Worm (Caenorhabditis elegans) whole organism, early embryonic: ENCODE measurements around the gene phat-6.

ENCODE experiments used
- B0310.2 ChIP-seq: sonication (generic microtip); optimal IDR thresholded peaks from 2 replicates; lab custom pipeline; 2016; ENCODE audit warnings: mild to moderate bottlenecking, missing genetic modification characterization, missing compliant biosample characterization
- F13C5.2 ChIP-seq: sonication (generic microtip); optimal IDR thresholded peaks from 2 replicates; lab custom pipeline; 2017; ENCODE audit warnings: mild to moderate bottlenecking, missing genetic modification characterization, inconsistent platforms, missing compliant biosample characterization
- aly-1 ChIP-seq: sonication (generic microtip); optimal IDR thresholded peaks from 2 replicates; lab custom pipeline; 2016; ENCODE audit warnings: missing genetic modification characterization, missing compliant biosample characterization
- ama-1 ChIP-seq: fragments of 150-350 bp; optimal IDR thresholded peaks from 2 replicates; lab custom pipeline; 2014
- ceh-13 ChIP-seq: fragments of 200-800 bp; sonication (Bioruptor generic); optimal IDR thresholded peaks from 2 replicates; lab custom pipeline; 2018; ENCODE audit warnings: mild to moderate bottlenecking, missing genetic modification characterization, missing compliant biosample characterization
- ceh-36 ChIP-seq: sonication (generic microtip); optimal IDR thresholded peaks from 2 replicates; lab custom pipeline; 2016; ENCODE audit warnings: missing genetic modification characterization, inconsistent platforms, missing compliant biosample characterization
- ets-7 ChIP-seq: sonication (generic microtip); optimal IDR thresholded peaks from 2 replicates; lab custom pipeline; 2016; ENCODE audit warnings: missing genotype, missing genetic modification characterization, missing compliant biosample characterization
- flt-1 ChIP-seq: fragments of 200-800 bp; sonication (Bioruptor generic); IDR thresholded peaks from 2 replicates; pipeline ENCODE4 v1.3.6; 2022; ENCODE audit warnings: missing genetic modification characterization, missing compliant biosample characterization
- hmbx-1 ChIP-seq: sonication (generic microtip); optimal IDR thresholded peaks from 2 replicates; lab custom pipeline; 2016; ENCODE audit warnings: mild to moderate bottlenecking, missing genetic modification characterization, missing compliant biosample characterization
- hmg-4 ChIP-seq: fragments of 200-800 bp; sonication (Bioruptor generic); optimal IDR thresholded peaks from 2 replicates; lab custom pipeline; 2018; ENCODE audit warnings: mild to moderate bottlenecking, missing genetic modification characterization, missing compliant biosample characterization
- hnd-1 ChIP-seq: sonication (generic microtip); optimal IDR thresholded peaks from 2 replicates; lab custom pipeline; 2016; ENCODE audit warnings: missing genetic modification characterization, missing compliant biosample characterization
- pes-1 ChIP-seq: fragments of 200-800 bp; sonication (Bioruptor generic); IDR thresholded peaks from 2 replicates; pipeline ENCODE4 v1.3.6; 2022; ENCODE audit warnings: missing genetic modification reagents, missing genetic modification characterization, missing compliant biosample characterization
- scrt-1 ChIP-seq: fragments of 200-800 bp; sonication (Bioruptor generic); IDR thresholded peaks from 2 replicates; pipeline ENCODE4 v1.3.6; 2022; ENCODE audit warnings: missing genetic modification characterization, missing compliant biosample characterization
- sea-1 ChIP-seq: fragments of 200-800 bp; sonication (Bioruptor generic); conservative IDR thresholded peaks from 2 replicates; pipeline ENCODE4 v1.3.6; 2022; ENCODE audit warnings: missing genetic modification characterization, missing compliant biosample characterization
- tbx-11 ChIP-seq: fragments of 200-800 bp; sonication (Bioruptor generic); IDR thresholded peaks from 2 replicates; pipeline ENCODE4 v1.3.6; 2022; ENCODE audit warnings: missing genetic modification characterization, missing compliant biosample characterization
- tbx-37 ChIP-seq: fragments of 200-800 bp; sonication (Bioruptor generic); conservative IDR thresholded peaks from 2 replicates; pipeline ENCODE4 v1.3.6; 2022; ENCODE audit warnings: missing genetic modification reagents, missing genetic modification characterization, missing compliant biosample characterization
- tra-4 ChIP-seq: sonication (generic microtip); optimal IDR thresholded peaks from 2 replicates; lab custom pipeline; 2017; ENCODE audit warnings: missing genetic modification characterization, missing compliant biosample characterization

The phat-6 gene

ce11 chrX:15173303-15173904 is 20.8 kb downstream of the phat-6 start, which contains the start of gene ucr-2.2:
Gene ucr-2.2, plus strand, starts transcription at chrX:15173904.
- TF ChIP-seq B0310.2 (tag; lab: Kevin White, UChicago) (no peak), ama-1 (no peak), tbx-11 (GFP tag; lab: Robert Waterston, UW) (0 out of 2 replicates have a peak, but pooled peaks have one; percentile 40), sea-1 (GFP tag; lab: Robert Waterston, UW) (no peak), flt-1 (GFP tag; lab: Robert Waterston, UW) (no peak), tra-4 (tag; lab: Kevin White, UChicago) (no peak), F13C5.2 (peak; percentile 79), pes-1 (GFP tag; lab: Robert Waterston, UW) (peak; percentile 48; the same call in 1 of the 2 replicates)

- no peak for TF ChIP-seq sea-1 (GFP tag; lab: Robert Waterston, UW)
Observed at ce11 chrX:15170958-15171357, 23.2 kb downstream of the phat-6 start.

ce11 chrX:15168424-15168823 is 25.8 kb downstream of the phat-6 start, which contains the start of gene ocr-3:
Gene ocr-3, plus strand, starts transcription at chrX:15168724.
- no peak for TF ChIP-seq scrt-1 (GFP tag; lab: Robert Waterston, UW)
- no peak for TF ChIP-seq ama-1
- TF ChIP-seq ceh-36 (tag; lab: Kevin White, UChicago) = no peak
- no peak for TF ChIP-seq pes-1 (GFP tag; lab: Robert Waterston, UW)
- TF ChIP-seq hmbx-1 (tag; lab: Kevin White, UChicago) = no peak
- no peak for TF ChIP-seq hmg-4
- TF ChIP-seq sea-1 (GFP tag; lab: Robert Waterston, UW) = no peak
- TF ChIP-seq ceh-13 (GFP tag; lab: Kevin White, UChicago) = no peak
- no peak for TF ChIP-seq hnd-1 (tag; lab: Kevin White, UChicago)
- no peak for TF ChIP-seq F13C5.2
- no peak for TF ChIP-seq ets-7 (tag; lab: Kevin White, UChicago)
- TF ChIP-seq tbx-37 (GFP tag; lab: Robert Waterston, UW) = no peak
- no peak for TF ChIP-seq B0310.2 (tag; lab: Kevin White, UChicago)
- TF ChIP-seq tbx-11 (GFP tag; lab: Robert Waterston, UW) = no peak
- no peak for TF ChIP-seq tra-4 (tag; lab: Kevin White, UChicago)
- no peak for TF ChIP-seq flt-1 (GFP tag; lab: Robert Waterston, UW)
- TF ChIP-seq aly-1 (tag; lab: Kevin White, UChicago) = no peak

ce11 chrX:15167692-15168091 is 26.5 kb downstream of the phat-6 start:
- TF ChIP-seq hmbx-1 (tag; lab: Kevin White, UChicago) (no peak), ama-1 (no peak), ceh-36 (tag; lab: Kevin White, UChicago) (no peak), flt-1 (GFP tag; lab: Robert Waterston, UW) (no peak), pes-1 (GFP tag; lab: Robert Waterston, UW) (no peak), tbx-37 (GFP tag; lab: Robert Waterston, UW) (no peak), F13C5.2 (no peak), sea-1 (GFP tag; lab: Robert Waterston, UW) (no peak), ets-7 (tag; lab: Kevin White, UChicago) (no peak)

ce11 chrX:15166122-15166521 is 28.1 kb downstream of the phat-6 start, which contains the start of gene T10B10.8:
Gene T10B10.8, minus strand, starts transcription at chrX:15166222.
- no peak for TF ChIP-seq scrt-1 (GFP tag; lab: Robert Waterston, UW)
- TF ChIP-seq tbx-11 (GFP tag; lab: Robert Waterston, UW) = no peak
- no peak for TF ChIP-seq aly-1 (tag; lab: Kevin White, UChicago)

ce11 chrX:15164108-15164507 is 30.1 kb downstream of the phat-6 start, which contains the start of gene T10B10.9:
Gene T10B10.9, plus strand, starts transcription at chrX:15164408.
- no peak for TF ChIP-seq hnd-1 (tag; lab: Kevin White, UChicago)
- no peak for TF ChIP-seq hmg-4
- no peak for TF ChIP-seq scrt-1 (GFP tag; lab: Robert Waterston, UW)
- TF ChIP-seq F13C5.2 = no peak
- TF ChIP-seq ets-7 (tag; lab: Kevin White, UChicago) = no peak
- no peak for TF ChIP-seq ceh-36 (tag; lab: Kevin White, UChicago)
- no peak for TF ChIP-seq B0310.2 (tag; lab: Kevin White, UChicago)
- no peak for TF ChIP-seq sea-1 (GFP tag; lab: Robert Waterston, UW)
- no peak for TF ChIP-seq ceh-13 (GFP tag; lab: Kevin White, UChicago)
- TF ChIP-seq ama-1 = no peak
- TF ChIP-seq hmbx-1 (tag; lab: Kevin White, UChicago) = no peak
- TF ChIP-seq tra-4 (tag; lab: Kevin White, UChicago) = no peak
- TF ChIP-seq pes-1 (GFP tag; lab: Robert Waterston, UW) = no peak
- no peak for TF ChIP-seq tbx-37 (GFP tag; lab: Robert Waterston, UW)
- TF ChIP-seq flt-1 (GFP tag; lab: Robert Waterston, UW) = no peak
- no peak for TF ChIP-seq aly-1 (tag; lab: Kevin White, UChicago)
- no peak for TF ChIP-seq tbx-11 (GFP tag; lab: Robert Waterston, UW)

- no peak for TF ChIP-seq F13C5.2
- TF ChIP-seq tra-4 (tag; lab: Kevin White, UChicago) = no peak
- no peak for TF ChIP-seq sea-1 (GFP tag; lab: Robert Waterston, UW)
- TF ChIP-seq flt-1 (GFP tag; lab: Robert Waterston, UW) = no peak
- TF ChIP-seq aly-1 (tag; lab: Kevin White, UChicago) = no peak
- no peak for TF ChIP-seq tbx-37 (GFP tag; lab: Robert Waterston, UW)
- TF ChIP-seq scrt-1 (GFP tag; lab: Robert Waterston, UW) = no peak
- TF ChIP-seq ama-1 = no peak
- no peak for TF ChIP-seq ceh-36 (tag; lab: Kevin White, UChicago)
Observed at ce11 chrX:15163118-15163517, 31.1 kb downstream of the phat-6 start.
